Worm (Caenorhabditis elegans) whole organism, L2 larva: ENCODE data around the gene B0334.10.

Experiments
- alr-1 ChIP-seq: fragments of 150-350 bp; optimal IDR thresholded peaks from 2 replicates; lab custom pipeline; 2014; ENCODE audit warnings: missing biosample characterization, missing genetic modification characterization
- nhr-25 ChIP-seq: fragments of 150-350 bp; sonication (generic microtip); optimal IDR thresholded peaks from 3 replicates; lab custom pipeline; 2014; ENCODE audit warnings: missing biosample characterization, missing genetic modification characterization

DNA sequence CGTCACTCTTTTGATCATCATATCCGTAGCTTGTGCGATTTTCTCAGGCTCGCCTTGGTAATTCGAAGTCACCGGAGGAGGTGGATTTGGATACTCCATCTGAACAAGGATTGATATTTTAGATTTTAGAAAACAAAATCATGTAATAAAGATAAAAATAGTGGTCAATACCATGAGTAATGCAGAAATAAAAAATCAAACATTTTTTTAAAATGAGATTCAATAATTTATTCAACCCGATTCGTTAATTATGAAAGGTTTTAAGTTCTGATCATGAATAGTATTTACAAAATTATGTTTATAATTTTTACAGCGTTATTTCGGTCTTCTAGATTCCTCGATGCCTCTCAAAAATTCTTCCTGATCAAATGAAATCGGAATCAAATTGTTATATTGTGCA is 15.4 kb downstream of the B0334.10 start, which contains the start of gene mdt-8:
- TF ChIP-seq alr-1 (tag; lab: Kevin White, UChicago), result no peak
- TF ChIP-seq nhr-25, result no peak
